Fruit fly (Drosophila melanogaster) whole organism, embryonic: Measurements from ENCODE around the gene S6KL.

Source experiments
- Ada2b ChIP-seq: fragments of 200-800 bp; sonication (Bioruptor generic); IDR thresholded peaks from 2 replicates; pipeline ENCODE4 v1.3.6; 2022; ENCODE audit warnings: missing biosample characterization, missing genetic modification characterization
- CG10543 ChIP-seq: fragments of 200-800 bp; sonication (Bioruptor generic); optimal IDR thresholded peaks from 3 replicates; lab custom pipeline; 2017; ENCODE audit warnings: missing biosample characterization, mild to moderate bottlenecking, missing genetic modification characterization, moderate library complexity
- CG11560 ChIP-seq: fragments of 200-800 bp; sonication (Bioruptor generic); IDR thresholded peaks from 3 replicates; pipeline ENCODE4 v1.3.6; 2022; ENCODE audit warnings: missing biosample characterization, missing genetic modification characterization
- CG11695 ChIP-seq: fragments of 200-800 bp; sonication (Bioruptor generic); IDR thresholded peaks from 3 replicates; pipeline ENCODE4 v1.3.6; 2022; ENCODE audit warnings: missing biosample characterization, missing genetic modification characterization
- CG12391 ChIP-seq: fragments of 200-800 bp; sonication (Bioruptor generic); optimal IDR thresholded peaks from 3 replicates; lab custom pipeline; 2018; ENCODE audit warnings: missing biosample characterization, mild to moderate bottlenecking, missing genetic modification characterization, moderate library complexity
- CG17361 ChIP-seq: fragments of 200-800 bp; sonication (Bioruptor generic); IDR thresholded peaks from 3 replicates; pipeline ENCODE4 v1.3.6; 2022; ENCODE audit warnings: missing biosample characterization, missing genetic modification characterization
- CG17802 ChIP-seq: fragments of 200-800 bp; sonication (Bioruptor generic); optimal IDR thresholded peaks from 2 replicates; lab custom pipeline; 2018; ENCODE audit warnings: missing biosample characterization, mild to moderate bottlenecking, missing genetic modification characterization, moderate library complexity
- CG2116 ChIP-seq: fragments of 200-800 bp; sonication (Bioruptor generic); optimal IDR thresholded peaks from 3 replicates; lab custom pipeline; 2018; ENCODE audit warnings: missing biosample characterization, mild to moderate bottlenecking, missing genetic modification characterization
- CG2129 ChIP-seq: fragments of 200-800 bp; sonication (Bioruptor generic); IDR thresholded peaks from 2 replicates; pipeline ENCODE4 v1.3.6; 2022; ENCODE audit warnings: missing biosample characterization, missing genetic modification characterization; ENCODE audit not compliant: partially characterized antibody
- CG2202 ChIP-seq: fragments of 200-800 bp; sonication (Bioruptor generic); optimal IDR thresholded peaks from 2 replicates; lab custom pipeline; 2018; ENCODE audit warnings: missing biosample characterization, mild to moderate bottlenecking, missing genetic modification characterization
- CG33213 ChIP-seq: fragments of 200-800 bp; sonication (Bioruptor generic); optimal IDR thresholded peaks from 3 replicates; lab custom pipeline; 2016; ENCODE audit warnings: missing biosample characterization, missing genetic modification characterization
- CG7357 ChIP-seq: fragments of 200-800 bp; sonication (Bioruptor generic); IDR thresholded peaks from 3 replicates; pipeline ENCODE4 v1.3.6; 2022; ENCODE audit warnings: missing biosample characterization, missing genetic modification characterization
- CG7556 ChIP-seq: fragments of 200-800 bp; sonication (Bioruptor generic); optimal IDR thresholded peaks from 2 replicates; lab custom pipeline; 2017; ENCODE audit warnings: missing biosample characterization, mild to moderate bottlenecking, missing genetic modification characterization
- CG7963 ChIP-seq: fragments of 200-800 bp; sonication (Bioruptor generic); IDR thresholded peaks from 3 replicates; pipeline ENCODE4 v1.3.6; 2022; ENCODE audit warnings: missing biosample characterization, missing genetic modification characterization; ENCODE audit not compliant: partially characterized antibody
- CG8388 ChIP-seq: fragments of 200-800 bp; sonication (Bioruptor generic); optimal IDR thresholded peaks from 2 replicates; lab custom pipeline; 2019; ENCODE audit warnings: missing biosample characterization, mild to moderate bottlenecking, missing genetic modification characterization, moderate library complexity
- Doc2 ChIP-seq: fragments of 200-800 bp; sonication (Bioruptor generic); IDR thresholded peaks from 2 replicates; pipeline ENCODE4 v1.3.6; 2022; ENCODE audit warnings: missing biosample characterization, missing genetic modification characterization
- Eip74EF ChIP-seq, 2 experiments: fragments of 200-800 bp in 1 of 2; fragments of >200 bp in 1 of 2; sonication (Bioruptor generic) in 1 of 2; optimal IDR thresholded peaks; 2 replicates each; lab custom pipeline; 2017 to 2019; ENCODE audit warnings: missing biosample characterization in 2 of 2, missing genetic modification characterization in 2 of 2, mild to moderate bottlenecking in 1 of 2, moderate library complexity in 1 of 2
- Lhr ChIP-seq: fragments of 200-800 bp; sonication (Bioruptor generic); optimal IDR thresholded peaks from 3 replicates; lab custom pipeline; 2017; ENCODE audit warnings: mild to moderate bottlenecking, missing biosample characterization, missing genetic modification reagents, missing genetic modification characterization
- MBD-R2 ChIP-seq: fragments of 200-800 bp; sonication (Bioruptor generic); IDR thresholded peaks from 2 replicates; pipeline ENCODE4 v1.3.6; 2022; ENCODE audit warnings: missing biosample characterization, missing genetic modification characterization
- MESR4 ChIP-seq: fragments of 200-800 bp; sonication (Bioruptor generic); optimal IDR thresholded peaks from 2 replicates; lab custom pipeline; 2018; ENCODE audit warnings: missing biosample characterization, mild to moderate bottlenecking, missing genetic modification characterization, moderate library complexity
- Nf-YB ChIP-seq: fragments of 200-800 bp; sonication (Bioruptor generic); optimal IDR thresholded peaks from 3 replicates; lab custom pipeline; 2019; ENCODE audit warnings: missing biosample characterization, mild to moderate bottlenecking, missing genetic modification characterization, moderate library complexity
- Nf-YC ChIP-seq: fragments of 200-800 bp; optimal IDR thresholded peaks from 3 replicates; lab custom pipeline; 2019; ENCODE audit warnings: missing biosample characterization, mild to moderate bottlenecking, missing genetic modification characterization, moderate library complexity
- Pdp1 ChIP-seq, 2 experiments: fragments of 200-800 bp; sonication (Bioruptor generic); optimal IDR thresholded peaks; 3 replicates each; lab custom pipeline; 2016; ENCODE audit warnings: missing biosample characterization in 2 of 2, missing genetic modification characterization in 2 of 2, mild to moderate bottlenecking in 1 of 2, moderate library complexity in 1 of 2
- Scr ChIP-seq: fragments of 200-800 bp; sonication (Bioruptor generic); IDR thresholded peaks from 2 replicates; pipeline ENCODE4 v1.3.6; 2022; ENCODE audit warnings: missing biosample characterization, missing genetic modification characterization; ENCODE audit not compliant: partially characterized antibody
- amos ChIP-seq: fragments of 200-800 bp; sonication (Bioruptor generic); IDR thresholded peaks from 2 replicates; pipeline ENCODE4 v1.3.6; 2022; ENCODE audit warnings: missing biosample characterization, missing genetic modification characterization; ENCODE audit not compliant: partially characterized antibody
- ash1 ChIP-seq: fragments of 200-800 bp; sonication (Bioruptor generic); optimal IDR thresholded peaks from 2 replicates; lab custom pipeline; 2018; ENCODE audit warnings: missing biosample characterization, mild to moderate bottlenecking, missing genetic modification characterization
- bcd ChIP-seq: fragments of 200-800 bp; sonication (Bioruptor generic); optimal IDR thresholded peaks from 2 replicates; lab custom pipeline; 2017; ENCODE audit warnings: missing biosample characterization, mild to moderate bottlenecking, missing genetic modification characterization
- bsh ChIP-seq, 2 experiments: fragments of 200-800 bp; sonication (Bioruptor generic); optimal IDR thresholded peaks; 2 replicates each; lab custom pipeline; 2017 to 2018; ENCODE audit warnings: mild to moderate bottlenecking in 2 of 2, missing biosample characterization in 2 of 2, missing genetic modification characterization in 2 of 2, moderate library complexity in 1 of 2
- chinmo ChIP-seq: fragments of 200-800 bp; sonication (Bioruptor generic); IDR thresholded peaks from 4 replicates; pipeline ENCODE4 v1.3.6; 2022; ENCODE audit warnings: missing biosample characterization, missing genetic modification characterization; ENCODE audit not compliant: partially characterized antibody
- crp ChIP-seq, 2 experiments: fragments of 200-800 bp; sonication (Bioruptor generic); optimal IDR thresholded peaks; 2 replicates in 1 of 2; 3 replicates in 1 of 2; lab custom pipeline; 2017; ENCODE audit warnings: missing biosample characterization in 2 of 2, missing genetic modification characterization in 2 of 2, mild to moderate bottlenecking in 1 of 2, moderate library complexity in 1 of 2
- eve ChIP-seq, 2 experiments: fragments of >200 bp; optimal IDR thresholded peaks; 2 replicates each; lab custom pipeline; 2017; ENCODE audit warnings: missing biosample characterization in 2 of 2, missing genetic modification characterization in 2 of 2
- fru ChIP-seq: fragments of >200 bp; optimal IDR thresholded peaks from 2 replicates; lab custom pipeline; 2017
- gce ChIP-seq: fragments of 200-800 bp; sonication (Bioruptor generic); IDR thresholded peaks from 3 replicates; pipeline ENCODE4 v1.3.6; 2022; ENCODE audit warnings: missing biosample characterization, missing genetic modification characterization
- hkb ChIP-seq, 2 experiments: fragments of 200-800 bp in 1 of 2; fragments of >200 bp in 1 of 2; sonication (Bioruptor generic) in 1 of 2; IDR thresholded peaks in 1 of 2; optimal IDR thresholded peaks in 1 of 2; 2 replicates each; pipeline versions ENCODE4 v1.3.6 to Lab custom; 2017 to 2022; ENCODE audit warnings: missing biosample characterization in 1 of 2, missing genetic modification characterization in 1 of 2
- inv ChIP-seq: fragments of 200-800 bp; sonication (Bioruptor generic); IDR thresholded peaks from 2 replicates; pipeline ENCODE4 v1.3.6; 2022; ENCODE audit warnings: missing biosample characterization, missing genetic modification characterization; ENCODE audit not compliant: partially characterized antibody
- maf-S ChIP-seq: fragments of 200-800 bp; sonication (Bioruptor generic); optimal IDR thresholded peaks from 2 replicates; lab custom pipeline; 2016; ENCODE audit warnings: missing biosample characterization, missing genetic modification characterization
- mld ChIP-seq: fragments of 200-800 bp; sonication (Bioruptor generic); IDR thresholded peaks from 3 replicates; pipeline ENCODE4 v1.3.6; 2022; ENCODE audit warnings: missing biosample characterization, missing genetic modification characterization; ENCODE audit not compliant: partially characterized antibody
- phol ChIP-seq: fragments of 200-800 bp; sonication (Bioruptor generic); optimal IDR thresholded peaks from 3 replicates; lab custom pipeline; 2018; ENCODE audit warnings: missing biosample characterization, mild to moderate bottlenecking, missing genetic modification characterization, moderate library complexity
- pnt ChIP-seq: fragments of 200-800 bp; sonication (Bioruptor generic); optimal IDR thresholded peaks from 3 replicates; lab custom pipeline; 2016; ENCODE audit warnings: missing biosample characterization, missing genetic modification characterization
- ro ChIP-seq: fragments of 200-800 bp; sonication (Bioruptor generic); IDR thresholded peaks from 2 replicates; pipeline ENCODE4 v1.3.6; 2022; ENCODE audit warnings: missing biosample characterization, missing genetic modification characterization
- slbo ChIP-seq: fragments of 200-800 bp; sonication (Bioruptor generic); IDR thresholded peaks from 2 replicates; pipeline ENCODE4 v1.3.6; 2022; ENCODE audit warnings: missing biosample characterization, missing genetic modification characterization
- slou ChIP-seq: fragments of 200-800 bp; sonication (Bioruptor generic); optimal IDR thresholded peaks from 3 replicates; lab custom pipeline; 2016; ENCODE audit warnings: missing biosample characterization, missing genetic modification characterization
- ssp ChIP-seq: fragments of 200-800 bp; sonication (Bioruptor generic); IDR thresholded peaks from 2 replicates; pipeline ENCODE4 v1.3.6; 2022; ENCODE audit warnings: missing biosample characterization, missing genetic modification characterization
- stwl ChIP-seq: fragments of 200-800 bp; sonication (Bioruptor generic); optimal IDR thresholded peaks from 3 replicates; lab custom pipeline; 2018; ENCODE audit warnings: missing biosample characterization, mild to moderate bottlenecking, missing genetic modification characterization, moderate library complexity
- sug ChIP-seq: fragments of 200-800 bp; optimal IDR thresholded peaks from 2 replicates; lab custom pipeline; 2019; ENCODE audit warnings: missing biosample characterization, mild to moderate bottlenecking, missing genetic modification characterization, moderate library complexity
- unc-4 ChIP-seq: fragments of 200-800 bp; sonication (Bioruptor generic); IDR thresholded peaks from 2 replicates; pipeline ENCODE4 v1.3.6; 2022; ENCODE audit warnings: missing biosample characterization, missing genetic modification characterization; ENCODE audit not compliant: partially characterized antibody

Gene S6KL

DNA sequence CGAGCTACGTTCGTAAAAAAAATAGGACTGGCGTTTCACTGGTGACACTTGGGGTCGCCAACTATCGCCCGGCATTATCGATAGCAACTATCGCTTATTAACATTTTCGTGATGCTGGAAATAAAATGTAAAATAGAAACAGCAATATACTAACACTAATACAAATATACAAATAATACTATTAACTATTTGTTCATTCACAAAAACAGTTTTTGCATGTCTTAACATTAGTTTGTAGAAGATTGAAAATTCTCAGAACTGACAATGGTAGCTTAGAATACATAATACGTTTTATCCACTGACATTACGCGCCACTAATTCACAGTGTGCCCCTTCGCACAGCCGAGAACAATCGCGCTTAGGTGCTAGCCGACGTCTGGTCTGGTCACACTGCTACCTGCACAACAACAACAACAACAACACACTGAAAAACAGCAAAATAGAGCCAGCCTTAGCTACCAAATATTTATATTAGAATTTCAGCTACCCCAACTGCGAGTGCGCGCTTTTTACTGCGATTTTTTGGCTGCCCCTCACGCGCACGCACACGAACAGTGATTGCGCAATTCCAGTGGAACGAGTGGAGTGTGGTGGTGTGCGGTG, at the start of gene S6KL, which contains the start of gene CG6961 (continued):
- no peak for TF ChIP-seq crp (GFP tag; optimal IDR thresholded peaks at IDR 0.05; lab: Kevin White, UChicago)
- peak; percentile 34 for TF ChIP-seq CG12391 (tag; lab: Kevin White, UChicago)
- TF ChIP-seq ssp, result peak; percentile 98
- 0 out of 3 replicates have a peak, but pooled peaks have one; percentile 44 for TF ChIP-seq CG17361
- peak; percentile 76 for TF ChIP-seq unc-4 (GFP tag; lab: Robert Waterston, UW)
- peak; percentile 47; the same call in 1 of the 2 replicates for TF ChIP-seq CG2129 (GFP tag; lab: Robert Waterston, UW)
- peak; percentile 59; the same call in 2 of the 3 replicates for TF ChIP-seq CG7963 (GFP tag; lab: Robert Waterston, UW)
- peak; percentile 43 for TF ChIP-seq MBD-R2 (GFP tag; lab: Robert Waterston, UW)
- TF ChIP-seq gce (GFP tag; lab: Robert Waterston, UW), result no peak
- TF ChIP-seq CG7357 (GFP tag; lab: Robert Waterston, UW), result peak; percentile 96
- TF ChIP-seq Doc2 (GFP tag; lab: Robert Waterston, UW), result no peak
- TF ChIP-seq CG10543 (GFP tag; lab: Kevin White, UChicago), result peak; percentile 22
- TF ChIP-seq bsh (GFP tag; optimal IDR thresholded peaks at IDR 0.05; lab: Kevin White, UChicago), result no peak
- TF ChIP-seq Scr (GFP tag; lab: Robert Waterston, UW), result peak; percentile 87
- TF ChIP-seq chinmo (GFP tag; lab: Robert Waterston, UW), result 0 out of 4 replicates have a peak, but pooled peaks have one; percentile 11
- TF ChIP-seq MESR4 (GFP tag; lab: Kevin White, UChicago), result peak; percentile 83
- TF ChIP-seq amos (GFP tag; lab: Robert Waterston, UW), result peak; percentile 77
- TF ChIP-seq inv (GFP tag; lab: Robert Waterston, UW), result peak; percentile 79
- TF ChIP-seq Pdp1 (GFP tag; optimal IDR thresholded peaks at IDR 0.05; lab: Kevin White, UChicago), result peak in 1 of 2 experiments; percentile 97
- TF ChIP-seq CG33213 (GFP tag; lab: Kevin White, UChicago), result peak; percentile 15
- TF ChIP-seq sug, result peak; percentile 2
- no peak for TF ChIP-seq ash1
- TF ChIP-seq Ada2b, result no peak
- peak; percentile 76 for TF ChIP-seq Lhr (GFP tag; lab: Kevin White, UChicago)
- TF ChIP-seq CG17802, result peak; percentile 67
- TF ChIP-seq hkb (optimal IDR thresholded peaks at IDR 0.05; lab: Kevin White, UChicago), result peak; percentile 57
- no peak for TF ChIP-seq hkb (GFP tag; IDR thresholded peaks at IDR 0.05; lab: Robert Waterston, UW)
- no peak for TF ChIP-seq eve (GFP tag; optimal IDR thresholded peaks at IDR 0.05; lab: Kevin White, UChicago)
- TF ChIP-seq mld, result peak; percentile 54; the same call in 1 of the 3 replicates
- no peak for TF ChIP-seq pnt (GFP tag; lab: Kevin White, UChicago)
- TF ChIP-seq slou (GFP tag; lab: Kevin White, UChicago), result no peak
- TF ChIP-seq stwl (tag; lab: Kevin White, UChicago), result peak; percentile 33

DNA sequence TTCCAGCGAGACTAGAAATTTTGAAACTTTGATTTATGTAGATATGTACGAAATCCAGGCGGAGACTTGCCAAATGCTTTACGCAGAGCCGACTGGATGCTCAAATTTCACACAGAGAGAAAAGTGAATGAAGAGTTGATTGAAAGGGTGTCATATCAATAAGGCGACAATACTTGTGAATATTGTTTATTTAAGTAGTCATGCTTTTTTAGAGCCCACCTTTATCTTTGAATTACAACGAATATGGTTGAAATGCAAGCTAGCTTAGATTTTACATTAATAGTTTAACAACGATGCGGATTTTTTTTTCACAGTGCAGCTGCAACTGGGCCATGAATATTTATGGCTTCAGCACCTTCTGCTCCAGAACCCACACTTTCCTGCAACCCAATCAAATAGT, 48.5 kb upstream of the S6KL start, which contains the start of gene CG6873:
Gene CG6873, minus strand, starts transcription at position 101 of the 400 bp plus-strand sequence.
- TF ChIP-seq Eip74EF (GFP tag; optimal IDR thresholded peaks at IDR 0.05; lab: Kevin White, UChicago), result no peak
- no peak for TF ChIP-seq CG11560 (tag; lab: Robert Waterston, UW)
- TF ChIP-seq slbo (GFP tag; lab: Robert Waterston, UW), result no peak

DNA sequence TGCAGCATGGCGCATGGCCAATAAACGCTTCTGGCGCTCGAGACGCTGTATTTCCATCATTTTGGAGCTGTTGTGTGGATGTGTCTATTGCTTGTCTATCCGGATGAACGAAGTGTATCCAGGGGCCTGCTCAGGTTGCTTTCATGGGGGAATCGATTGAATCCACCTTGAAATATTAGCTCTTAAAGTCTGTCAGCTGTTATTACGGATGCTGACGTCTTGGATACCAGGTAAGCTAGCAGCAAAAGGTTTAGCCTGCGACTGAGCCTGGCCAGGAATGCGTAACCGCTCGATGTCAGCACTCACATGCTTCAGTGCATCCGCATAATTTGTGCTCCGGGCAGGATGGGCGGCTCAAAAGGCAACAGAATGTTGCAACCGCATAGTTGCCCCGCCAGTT, 40.1 kb upstream of the S6KL start, which contains the start of gene CG12609:
Gene CG12609, minus strand, starts transcription at position 101 of the 400 bp plus-strand sequence.
- TF ChIP-seq maf-S (GFP tag; lab: Kevin White, UChicago) (no peak), Nf-YC (tag; lab: Kevin White, UChicago) (no peak), bcd (GFP tag; lab: Kevin White, UChicago) (no peak), CG11560 (tag; lab: Robert Waterston, UW) (no peak), ro (no peak), Nf-YB (GFP tag; lab: Kevin White, UChicago) (no peak), CG8388 (GFP tag; lab: Kevin White, UChicago) (no peak), CG2202 (no peak), CG2116 (GFP tag; lab: Kevin White, UChicago) (no peak), fru (lab: Kevin White, UChicago) (no peak), CG7556 (GFP tag; lab: Kevin White, UChicago) (no peak), phol (tag; lab: Kevin White, UChicago) (no peak), CG11695 (GFP tag; lab: Robert Waterston, UW) (no peak)
